Fruit fly (Drosophila melanogaster) whole organism, prepupa: ENCODE data around the gene CG46307.

ENCODE experiments used
- Blimp-1 ChIP-seq: fragments of 200-800 bp; sonication (Bioruptor generic); optimal IDR thresholded peaks from 3 replicates; lab custom pipeline; 2017; ENCODE audit warnings: missing biosample characterization, missing genetic modification characterization, mild to moderate bottlenecking, moderate library complexity, missing genetic modification reagents
- CG10631 ChIP-seq: fragments of 200-800 bp; sonication (Bioruptor generic); optimal IDR thresholded peaks from 2 replicates; lab custom pipeline; 2016; ENCODE audit warnings: missing biosample characterization, missing genetic modification characterization
- CG11294 ChIP-seq: fragments of 200-800 bp; sonication (Bioruptor generic); IDR thresholded peaks from 2 replicates; pipeline ENCODE4 v1.3.6; 2022; ENCODE audit warnings: missing biosample characterization, missing genetic modification characterization
- CG11762 ChIP-seq: fragments of 200-800 bp; sonication (Bioruptor generic); optimal IDR thresholded peaks from 3 replicates; lab custom pipeline; 2016; ENCODE audit warnings: missing biosample characterization, missing genetic modification characterization; ENCODE audit not compliant: insufficient read depth
- CG11902 ChIP-seq: fragments of 200-800 bp; sonication (Bioruptor generic); optimal IDR thresholded peaks from 3 replicates; lab custom pipeline; 2016; ENCODE audit warnings: missing biosample characterization, missing genetic modification characterization
- CG1621 ChIP-seq: fragments of 200-800 bp; sonication (Bioruptor generic); optimal IDR thresholded peaks from 3 replicates; lab custom pipeline; 2018; ENCODE audit warnings: missing biosample characterization, mild to moderate bottlenecking, missing genetic modification characterization
- CG16779 ChIP-seq: fragments of 200-800 bp; sonication (Bioruptor generic); optimal IDR thresholded peaks from 3 replicates; lab custom pipeline; 2017; ENCODE audit warnings: missing biosample characterization, mild to moderate bottlenecking, missing genetic modification characterization
- CG3032 ChIP-seq: fragments of 200-800 bp; optimal IDR thresholded peaks from 2 replicates; lab custom pipeline; 2019; ENCODE audit warnings: missing biosample characterization, mild to moderate bottlenecking, missing genetic modification characterization, moderate library complexity
- CG34406 ChIP-seq: fragments of 200-800 bp; sonication (Bioruptor generic); optimal IDR thresholded peaks from 3 replicates; lab custom pipeline; 2016; ENCODE audit warnings: missing biosample characterization, missing genetic modification characterization
- CG3919 ChIP-seq: fragments of 200-800 bp; sonication (Bioruptor generic); optimal IDR thresholded peaks from 3 replicates; lab custom pipeline; 2016; ENCODE audit warnings: missing biosample characterization, missing genetic modification characterization
- CG4318 ChIP-seq: fragments of 200-800 bp; sonication (Bioruptor generic); optimal IDR thresholded peaks from 3 replicates; lab custom pipeline; 2017; ENCODE audit warnings: missing biosample characterization, mild to moderate bottlenecking, missing genetic modification characterization
- CG6163 ChIP-seq: fragments of 200-800 bp; sonication (Bioruptor generic); IDR thresholded peaks from 3 replicates; pipeline ENCODE4 v1.3.6; 2022; ENCODE audit warnings: missing biosample characterization, missing genetic modification characterization
- CG6276 ChIP-seq: fragments of 200-800 bp; sonication (Bioruptor generic); optimal IDR thresholded peaks from 2 replicates; lab custom pipeline; 2017; ENCODE audit warnings: missing biosample characterization, mild to moderate bottlenecking, missing genetic modification characterization
- CG6792 ChIP-seq: fragments of 200-800 bp; sonication (Bioruptor generic); optimal IDR thresholded peaks from 3 replicates; lab custom pipeline; 2016; ENCODE audit warnings: missing biosample characterization, missing genetic modification characterization
- CG6808 ChIP-seq: fragments of 200-800 bp; sonication (Bioruptor generic); optimal IDR thresholded peaks from 3 replicates; lab custom pipeline; 2017; ENCODE audit warnings: missing biosample characterization, missing genetic modification characterization, mild to moderate bottlenecking, moderate library complexity, missing genetic modification reagents
- CG6854 ChIP-seq: fragments of 200-800 bp; sonication (Bioruptor generic); optimal IDR thresholded peaks from 2 replicates; lab custom pipeline; 2017; ENCODE audit warnings: missing biosample characterization, mild to moderate bottlenecking, missing genetic modification characterization
- CG7368 ChIP-seq: fragments of 200-800 bp; sonication (Bioruptor generic); optimal IDR thresholded peaks from 3 replicates; lab custom pipeline; 2016; ENCODE audit warnings: missing biosample characterization, missing genetic modification characterization
- CG8119 ChIP-seq: fragments of 200-800 bp; sonication (Bioruptor generic); IDR thresholded peaks from 3 replicates; pipeline ENCODE4 v1.3.6; 2022; ENCODE audit warnings: missing biosample characterization, missing genetic modification characterization
- CG8632 ChIP-seq: fragments of 200-800 bp; sonication (Bioruptor generic); optimal IDR thresholded peaks from 3 replicates; lab custom pipeline; 2016; ENCODE audit warnings: missing biosample characterization, missing genetic modification characterization
- CG9139 ChIP-seq: fragments of 200-800 bp; sonication (Bioruptor generic); optimal IDR thresholded peaks from 3 replicates; lab custom pipeline; 2017; ENCODE audit warnings: missing biosample characterization, mild to moderate bottlenecking, missing genetic modification characterization
- Eip78C ChIP-seq: fragments of 200-800 bp; sonication (Bioruptor generic); peaks from one replicate; lab custom pipeline; 2016; ENCODE audit warnings: missing biosample characterization, missing genetic modification characterization
- Eip93F ChIP-seq: fragments of 200-800 bp; sonication (Bioruptor generic); optimal IDR thresholded peaks from 2 replicates; lab custom pipeline; 2016; ENCODE audit warnings: missing biosample characterization, mild to moderate bottlenecking, missing genetic modification characterization
- Ets21C ChIP-seq: fragments of 200-800 bp; sonication (Bioruptor generic); optimal IDR thresholded peaks from 3 replicates; lab custom pipeline; 2016; ENCODE audit warnings: missing biosample characterization, missing genetic modification characterization
- Ets96B ChIP-seq: fragments of 200-800 bp; optimal IDR thresholded peaks from 2 replicates; lab custom pipeline; 2019; ENCODE audit warnings: missing biosample characterization, mild to moderate bottlenecking, missing genetic modification characterization, moderate library complexity
- Hr38 ChIP-seq: sonication (Bioruptor generic); optimal IDR thresholded peaks from 2 replicates; lab custom pipeline; 2016; ENCODE audit warnings: missing biosample characterization, missing genetic modification characterization
- Hr4 ChIP-seq: fragments of 200-800 bp; sonication (Bioruptor generic); optimal IDR thresholded peaks from 3 replicates; lab custom pipeline; 2016; ENCODE audit warnings: missing biosample characterization, missing genetic modification characterization
- Lpt ChIP-seq: fragments of 200-800 bp; sonication (Bioruptor generic); optimal IDR thresholded peaks from 3 replicates; lab custom pipeline; 2016; ENCODE audit warnings: missing biosample characterization, missing genetic modification characterization
- Smox ChIP-seq: fragments of 200-800 bp; sonication (Bioruptor generic); optimal IDR thresholded peaks from 3 replicates; lab custom pipeline; 2016; ENCODE audit warnings: missing biosample characterization, missing genetic modification characterization
- Sox14 ChIP-seq: fragments of 200-800 bp; sonication (Bioruptor generic); optimal IDR thresholded peaks from 3 replicates; lab custom pipeline; 2016; ENCODE audit warnings: missing biosample characterization, missing genetic modification characterization
- Sox15 ChIP-seq: fragments of 200-800 bp; sonication (Bioruptor generic); optimal IDR thresholded peaks from 3 replicates; lab custom pipeline; 2016; ENCODE audit warnings: missing biosample characterization, missing genetic modification characterization
- achi ChIP-seq: fragments of 200-800 bp; sonication (Bioruptor generic); optimal IDR thresholded peaks from 3 replicates; lab custom pipeline; 2016; ENCODE audit warnings: missing biosample characterization, missing genetic modification characterization
- acj6 ChIP-seq: fragments of 200-800 bp; sonication (Bioruptor generic); optimal IDR thresholded peaks from 3 replicates; lab custom pipeline; 2016; ENCODE audit warnings: missing biosample characterization, missing genetic modification characterization
- dac ChIP-seq: fragments of 200-800 bp; sonication (Bioruptor generic); optimal IDR thresholded peaks from 2 replicates; lab custom pipeline; 2017; ENCODE audit warnings: missing biosample characterization, mild to moderate bottlenecking, missing genetic modification characterization
- dsx ChIP-seq: fragments of 200-800 bp; optimal IDR thresholded peaks from 3 replicates; lab custom pipeline; 2019; ENCODE audit warnings: missing biosample characterization, mild to moderate bottlenecking, missing genetic modification characterization, moderate library complexity; ENCODE audit not compliant: poor library complexity, severe bottlenecking
- eg ChIP-seq: fragments of 200-800 bp; sonication (Bioruptor generic); IDR thresholded peaks from 3 replicates; pipeline ENCODE4 v1.3.6; 2022; ENCODE audit warnings: missing biosample characterization, missing genetic modification characterization
- esn ChIP-seq: fragments of 200-800 bp; sonication (Bioruptor generic); optimal IDR thresholded peaks from 2 replicates; lab custom pipeline; 2016; ENCODE audit warnings: missing biosample characterization, mild to moderate bottlenecking, missing genetic modification characterization, moderate library complexity
- fd59A ChIP-seq: fragments of 200-800 bp; sonication (Bioruptor generic); optimal IDR thresholded peaks from 2 replicates; lab custom pipeline; 2017; ENCODE audit warnings: missing biosample characterization, mild to moderate bottlenecking, missing genetic modification characterization, missing genetic modification reagents
- fkh ChIP-seq: fragments of 200-800 bp; sonication (Bioruptor generic); optimal IDR thresholded peaks from 3 replicates; lab custom pipeline; 2017; ENCODE audit warnings: missing biosample characterization, mild to moderate bottlenecking, missing genetic modification characterization, moderate library complexity
- lz ChIP-seq: fragments of 200-800 bp; sonication (Bioruptor generic); optimal IDR thresholded peaks from 3 replicates; lab custom pipeline; 2016; ENCODE audit warnings: missing biosample characterization, missing genetic modification characterization
- net ChIP-seq: fragments of 200-800 bp; sonication (Bioruptor generic); optimal IDR thresholded peaks from 3 replicates; lab custom pipeline; 2016; ENCODE audit warnings: missing biosample characterization, missing genetic modification characterization
- pdm3 ChIP-seq: fragments of 200-800 bp; sonication (Bioruptor generic); optimal IDR thresholded peaks from 3 replicates; lab custom pipeline; 2016; ENCODE audit warnings: missing biosample characterization, missing genetic modification characterization
- salr ChIP-seq, 2 experiments: fragments of 200-800 bp; sonication (Bioruptor generic); optimal IDR thresholded peaks; 3 replicates each; lab custom pipeline; 2016 to 2018; ENCODE audit warnings: missing biosample characterization in 2 of 2, missing genetic modification characterization in 2 of 2, mild to moderate bottlenecking in 1 of 2
- spab ChIP-seq: fragments of 200-800 bp; sonication (Bioruptor generic); optimal IDR thresholded peaks from 2 replicates; lab custom pipeline; 2017; ENCODE audit warnings: missing biosample characterization, mild to moderate bottlenecking, missing genetic modification characterization, missing genetic modification reagents
- ss ChIP-seq, 2 experiments: fragments of 200-800 bp; sonication (Bioruptor generic); optimal IDR thresholded peaks; 2 replicates in 1 of 2; 3 replicates in 1 of 2; lab custom pipeline; 2017 to 2018; ENCODE audit warnings: mild to moderate bottlenecking in 2 of 2, missing biosample characterization in 2 of 2, missing genetic modification characterization in 2 of 2, moderate library complexity in 1 of 2
- svp ChIP-seq: fragments of 200-800 bp; sonication (Bioruptor generic); peaks from one replicate; lab custom pipeline; 2016; ENCODE audit warnings: missing biosample characterization, missing genetic modification characterization
- topi ChIP-seq: fragments of 200-800 bp; sonication (Bioruptor generic); optimal IDR thresholded peaks from 3 replicates; lab custom pipeline; 2016; ENCODE audit warnings: missing biosample characterization, missing genetic modification characterization
- vri ChIP-seq: fragments of 200-800 bp; sonication (Bioruptor generic); optimal IDR thresholded peaks from 3 replicates; lab custom pipeline; 2016; ENCODE audit warnings: missing biosample characterization, mild to moderate bottlenecking, missing genetic modification characterization

The CG46307 gene

DNA sequence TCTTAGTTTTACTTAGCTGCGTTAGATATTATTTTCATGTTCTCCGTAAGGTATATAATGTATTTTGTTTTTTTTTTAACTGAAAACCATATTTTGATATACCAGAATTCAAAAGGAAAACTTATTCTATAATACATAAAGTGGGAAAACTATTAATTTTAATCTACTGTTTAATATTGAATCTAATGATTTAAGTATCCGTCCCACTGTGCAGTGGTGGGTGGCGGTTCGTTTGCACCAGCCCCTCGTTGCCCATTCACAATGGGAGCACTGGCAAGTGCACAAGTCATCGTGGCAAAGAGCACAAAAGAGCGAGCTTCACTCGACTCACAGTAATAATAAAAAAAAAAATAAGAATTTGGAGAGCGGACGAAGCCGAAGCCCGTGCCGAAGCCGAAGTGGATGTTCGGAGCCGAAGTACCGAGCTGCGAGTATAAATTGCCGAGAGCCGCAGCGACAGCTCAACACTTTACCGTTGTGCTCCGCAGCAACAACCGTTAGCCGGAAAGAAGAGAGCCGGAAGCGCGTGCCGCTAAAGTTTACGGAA is 7.8 kb upstream of the CG46307 start, which contains the start of gene CG34136 (continued):
- peak; percentile 60 for TF ChIP-seq Hr4 (GFP tag; lab: Kevin White, UChicago)
- TF ChIP-seq net (GFP tag; lab: Kevin White, UChicago) = peak; percentile 71
- peak; percentile 47 for TF ChIP-seq CG6854 (GFP tag; lab: Kevin White, UChicago)
- TF ChIP-seq CG6808 (GFP tag; lab: Kevin White, UChicago) = peak; percentile 44
- TF ChIP-seq CG8119 (GFP tag; lab: Robert Waterston, UW) = peak; percentile 67; the same call in 1 of the 3 replicates
- peak; percentile 37 for TF ChIP-seq dac (GFP tag; lab: Kevin White, UChicago)
- peak; percentile 32 for TF ChIP-seq CG4318 (GFP tag; lab: Kevin White, UChicago)
- TF ChIP-seq CG11902 (GFP tag; lab: Kevin White, UChicago) = no peak
- TF ChIP-seq CG6792 (GFP tag; lab: Kevin White, UChicago) = peak; percentile 23
- no peak for TF ChIP-seq Blimp-1 (GFP tag; lab: Kevin White, UChicago)
- peak; percentile 36 for TF ChIP-seq lz (GFP tag; lab: Kevin White, UChicago)
- TF ChIP-seq CG9139 = peak; percentile 66
- TF ChIP-seq CG3919 (GFP tag; lab: Kevin White, UChicago) = peak; percentile 55
- peak; percentile 70 for TF ChIP-seq CG16779
- peak; percentile 46 for TF ChIP-seq acj6 (GFP tag; lab: Kevin White, UChicago)
- TF ChIP-seq fd59A (GFP tag; lab: Kevin White, UChicago) = no peak
- TF ChIP-seq CG7368 (GFP tag; lab: Kevin White, UChicago) = peak; percentile 52
- TF ChIP-seq CG34406 (GFP tag; lab: Kevin White, UChicago) = no peak
- peak; percentile 27 for TF ChIP-seq Lpt (GFP tag; lab: Kevin White, UChicago)
- TF ChIP-seq CG11294 (GFP tag; lab: Robert Waterston, UW) = 0 out of 2 replicates have a peak, but pooled peaks have one; percentile 28
- TF ChIP-seq Ets96B (tag; lab: Kevin White, UChicago) = peak; percentile 41
- TF ChIP-seq CG6163 (GFP tag; lab: Robert Waterston, UW) = peak; percentile 87
- TF ChIP-seq Eip78C (GFP tag; lab: Kevin White, UChicago) = peak; percentile 86
- peak; percentile 25 for TF ChIP-seq CG8632 (GFP tag; lab: Kevin White, UChicago)
- peak; percentile 36 for TF ChIP-seq achi (GFP tag; lab: Kevin White, UChicago)
- TF ChIP-seq pdm3 = peak; percentile 38
- TF ChIP-seq spab (GFP tag; lab: Kevin White, UChicago) = peak; percentile 53
- peak; percentile 24 for TF ChIP-seq vri (GFP tag; lab: Kevin White, UChicago)
- TF ChIP-seq svp (GFP tag; lab: Kevin White, UChicago) = peak; percentile 96
- no peak for TF ChIP-seq CG11762 (GFP tag; lab: Kevin White, UChicago)
- no peak for TF ChIP-seq Ets21C (GFP tag; lab: Kevin White, UChicago)
- TF ChIP-seq CG1621 (tag; lab: Kevin White, UChicago) = peak; percentile 76
- peak; percentile 50 for TF ChIP-seq topi (GFP tag; lab: Kevin White, UChicago)
- no peak for TF ChIP-seq fkh (GFP tag; lab: Kevin White, UChicago)
- peak; percentile 71 for TF ChIP-seq CG6276
- TF ChIP-seq salr (GFP tag; optimal IDR thresholded peaks at IDR 0.05; lab: Kevin White, UChicago) = peak; percentile 34 to 61
- peak; percentile 85 for TF ChIP-seq eg (GFP tag; lab: Robert Waterston, UW)
- TF ChIP-seq dsx = no peak
- TF ChIP-seq CG3032 (tag; lab: Kevin White, UChicago) = peak; percentile 51
- TF ChIP-seq Sox14 (GFP tag; lab: Kevin White, UChicago) = peak; percentile 15

DNA sequence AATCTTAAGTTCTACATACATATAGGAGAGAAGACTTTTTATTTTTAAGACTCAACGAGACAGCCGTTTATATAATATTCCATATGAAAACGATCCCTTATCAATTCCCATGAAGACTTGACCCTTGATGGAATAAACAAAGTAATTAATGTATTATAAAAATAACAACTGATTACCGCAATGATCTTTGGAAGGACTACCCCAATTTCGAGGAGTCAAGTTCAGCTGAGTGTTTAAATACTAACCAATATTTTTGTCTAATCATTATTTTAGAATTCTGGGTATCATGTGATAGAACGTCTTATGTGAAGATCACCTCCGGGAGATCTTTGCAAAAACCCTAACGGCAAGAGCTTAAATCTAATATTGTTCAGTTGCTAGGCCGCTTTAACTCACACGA is 6.5 kb upstream of the CG46307 start:
- TF ChIP-seq CG6854 (GFP tag; lab: Kevin White, UChicago) (no peak), CG10631 (GFP tag; lab: Kevin White, UChicago) (no peak), esn (GFP tag; lab: Kevin White, UChicago) (no peak), Blimp-1 (GFP tag; lab: Kevin White, UChicago) (no peak), CG11762 (GFP tag; lab: Kevin White, UChicago) (no peak), net (GFP tag; lab: Kevin White, UChicago) (no peak), Sox15 (GFP tag; lab: Kevin White, UChicago) (no peak), Eip78C (GFP tag; lab: Kevin White, UChicago) (peak; percentile 17), CG8119 (GFP tag; lab: Robert Waterston, UW) (no peak), acj6 (GFP tag; lab: Kevin White, UChicago) (no peak), CG1621 (tag; lab: Kevin White, UChicago) (no peak), ss (GFP tag; optimal IDR thresholded peaks at IDR 0.05; lab: Kevin White, UChicago) (no peak), achi (GFP tag; lab: Kevin White, UChicago) (no peak), Hr38 (GFP tag; lab: Kevin White, UChicago) (no peak), Hr4 (GFP tag; lab: Kevin White, UChicago) (no peak), CG34406 (GFP tag; lab: Kevin White, UChicago) (no peak), CG3032 (tag; lab: Kevin White, UChicago) (no peak), Smox (GFP tag; lab: Kevin White, UChicago) (no peak), CG8632 (GFP tag; lab: Kevin White, UChicago) (no peak), Ets96B (tag; lab: Kevin White, UChicago) (no peak), vri (GFP tag; lab: Kevin White, UChicago) (peak; percentile 33), CG6276 (no peak), fd59A (GFP tag; lab: Kevin White, UChicago) (no peak), Eip93F (no peak), svp (GFP tag; lab: Kevin White, UChicago) (peak; percentile 96)
